Worm (Caenorhabditis elegans) whole organism, L4 larva: ENCODE results near the gene F20A1.6.

ENCODE experiments used
- ama-1 ChIP-seq: fragments of 150-350 bp; optimal IDR thresholded peaks from 2 replicates; lab custom pipeline; 2014; ENCODE audit warnings: inconsistent platforms, mixed read lengths
- dpl-1 ChIP-seq: fragments of 150-350 bp; optimal IDR thresholded peaks from 2 replicates; lab custom pipeline; 2014; ENCODE audit warnings: missing biosample characterization, missing genetic modification reagents, missing genetic modification characterization
- dve-1 ChIP-seq: sonication (generic microtip); optimal IDR thresholded peaks from 2 replicates; lab custom pipeline; 2017; ENCODE audit warnings: antibody characterized with exemption, mild to moderate bottlenecking, missing genetic modification characterization, missing compliant biosample characterization; ENCODE audit not compliant: insufficient read depth
- lin-29 ChIP-seq: fragments of 200-800 bp; sonication (Bioruptor generic); IDR thresholded peaks from 2 replicates; pipeline ENCODE4 v1.3.6; 2022; ENCODE audit warnings: missing genetic modification reagents, missing genetic modification characterization, missing compliant biosample characterization
- madf-5 ChIP-seq, 2 experiments: fragments of 200-800 bp; sonication (Bioruptor generic); IDR thresholded peaks; 2 replicates each; pipeline ENCODE4 v1.3.6; 2022; ENCODE audit warnings: missing compliant biosample characterization in 2 of 2, missing genetic modification characterization in 2 of 2
- nhr-11 ChIP-seq: fragments of 150-350 bp; optimal IDR thresholded peaks from 2 replicates; lab custom pipeline; 2014; ENCODE audit warnings: missing biosample characterization, missing genetic modification characterization
- unc-62 ChIP-seq, 3 experiments: fragments of 150-350 bp in 1 of 3; sonication (generic microtip); optimal IDR thresholded peaks in 2 of 3; peaks in 1 of 3; 1 replicate in 1 of 3; 2 replicates in 2 of 3; lab custom pipeline; 2014 to 2017; ENCODE audit warnings: missing biosample characterization in 3 of 3, missing genetic modification characterization in 3 of 3, missing genetic modification reagents in 3 of 3, missing genotype in 1 of 3

- TF ChIP-seq dve-1 (tag; lab: Kevin White, UChicago) (no peak), lin-29 (GFP tag; lab: Robert Waterston, UW) (no peak), dpl-1 (GFP tag; lab: Kevin White, UChicago) (no peak), ama-1 (lab: Kevin White, UChicago) (no peak), nhr-11 (no peak), madf-5 (GFP tag; IDR thresholded peaks at IDR 0.05; lab: Robert Waterston, UW) (no peak), unc-62 (GFP tag; optimal IDR thresholded peaks at IDR 0.05 in 1 of 2; lab: Kevin White, UChicago) (no peak), unc-62 (tag; optimal IDR thresholded peaks at IDR 0.05; lab: Kevin White, UChicago) (no peak)
These were observed 17.5 kb downstream of the F20A1.6 start, which contains the start of gene C33G8.2 for ce11 chrV:7009461-7009860.
